Fruit fly (Drosophila melanogaster) whole organism, embryonic: ENCODE data around the gene CG14684.
A peak's percentile ranks its signal among the peaks of the same experiment; 100 is the strongest.

Experiments
- B-H2 ChIP-seq: fragments of 200-800 bp; sonication (Bioruptor generic); optimal IDR thresholded peaks from 2 replicates; lab custom pipeline; 2018; ENCODE audit warnings: missing biosample characterization, mild to moderate bottlenecking, missing genetic modification characterization
- Bgb ChIP-seq: fragments of 200-800 bp; sonication (Bioruptor generic); IDR thresholded peaks from 2 replicates; pipeline ENCODE4 v1.3.6; 2022; ENCODE audit warnings: missing biosample characterization, missing genetic modification characterization; ENCODE audit not compliant: partially characterized antibody
- CG11247 ChIP-seq: fragments of 200-800 bp; sonication (Bioruptor generic); IDR thresholded peaks from 2 replicates; pipeline ENCODE4 v1.3.6; 2022; ENCODE audit warnings: missing biosample characterization, missing genetic modification characterization
- CG11398 ChIP-seq: fragments of 200-800 bp; sonication (Bioruptor generic); optimal IDR thresholded peaks from 2 replicates; lab custom pipeline; 2016; ENCODE audit warnings: missing biosample characterization, missing genetic modification characterization
- CG13424 ChIP-seq: fragments of 200-800 bp; sonication (Bioruptor generic); optimal IDR thresholded peaks from 2 replicates; lab custom pipeline; 2019; ENCODE audit warnings: missing biosample characterization, mild to moderate bottlenecking, missing genetic modification characterization, moderate library complexity
- CG14965 ChIP-seq: fragments of 200-800 bp; sonication (Bioruptor generic); optimal IDR thresholded peaks from 2 replicates; lab custom pipeline; 2016; ENCODE audit warnings: missing biosample characterization, missing genetic modification characterization, borderline replicate concordance
- CG15269 ChIP-seq: fragments of 200-800 bp; sonication (Bioruptor generic); optimal IDR thresholded peaks from 2 replicates; lab custom pipeline; 2018; ENCODE audit warnings: missing biosample characterization, mild to moderate bottlenecking, missing genetic modification characterization, moderate library complexity
- CG1602 ChIP-seq: fragments of 200-800 bp; sonication (Bioruptor generic); optimal IDR thresholded peaks from 3 replicates; lab custom pipeline; 2016; ENCODE audit warnings: missing biosample characterization, missing genetic modification characterization
- CG1647 ChIP-seq: fragments of 200-800 bp; sonication (Bioruptor generic); optimal IDR thresholded peaks from 3 replicates; lab custom pipeline; 2016; ENCODE audit warnings: missing biosample characterization, missing genetic modification characterization
- CG16815 ChIP-seq: fragments of 200-800 bp; sonication (Bioruptor generic); optimal IDR thresholded peaks from 3 replicates; lab custom pipeline; 2017; ENCODE audit warnings: missing biosample characterization, mild to moderate bottlenecking, missing genetic modification characterization
- CG16863 ChIP-seq: fragments of 200-800 bp; sonication (Bioruptor generic); optimal IDR thresholded peaks from 3 replicates; lab custom pipeline; 2016; ENCODE audit warnings: missing biosample characterization, missing genetic modification characterization
- CG17912 ChIP-seq: fragments of 200-800 bp; sonication (Bioruptor generic); optimal IDR thresholded peaks from 2 replicates; lab custom pipeline; 2018; ENCODE audit warnings: missing biosample characterization, mild to moderate bottlenecking, missing genetic modification characterization
- CG2120 ChIP-seq: fragments of 200-800 bp; sonication (Bioruptor generic); optimal IDR thresholded peaks from 3 replicates; lab custom pipeline; 2016; ENCODE audit warnings: missing biosample characterization, missing genetic modification characterization
- CG3163 ChIP-seq: fragments of 200-800 bp; sonication (Bioruptor generic); optimal IDR thresholded peaks from 3 replicates; lab custom pipeline; 2016; ENCODE audit warnings: missing biosample characterization, missing genetic modification characterization
- CG6791 ChIP-seq: fragments of 200-800 bp; sonication (Bioruptor generic); IDR thresholded peaks from 3 replicates; pipeline ENCODE4 v1.3.6; 2022; ENCODE audit warnings: missing biosample characterization, missing genetic modification characterization; ENCODE audit not compliant: partially characterized antibody
- CG6854 ChIP-seq: fragments of 200-800 bp; sonication (Bioruptor generic); optimal IDR thresholded peaks from 3 replicates; lab custom pipeline; 2017; ENCODE audit warnings: missing biosample characterization, mild to moderate bottlenecking, missing genetic modification characterization
- CG9215 ChIP-seq: fragments of 200-800 bp; sonication (Bioruptor generic); IDR thresholded peaks from 2 replicates; pipeline ENCODE4 v1.3.6; 2022; ENCODE audit warnings: missing biosample characterization, missing genetic modification characterization
- CG9609 ChIP-seq: fragments of 200-800 bp; sonication (Bioruptor generic); optimal IDR thresholded peaks from 3 replicates; lab custom pipeline; 2016; ENCODE audit warnings: missing biosample characterization, missing genetic modification characterization
- CTCF ChIP-seq: fragments of 200-800 bp; sonication (Bioruptor generic); optimal IDR thresholded peaks from 2 replicates; lab custom pipeline; 2017; ENCODE audit warnings: missing biosample characterization, mild to moderate bottlenecking, missing genetic modification characterization, moderate library complexity
- Camta ChIP-seq: fragments of 200-800 bp; sonication (Bioruptor generic); optimal IDR thresholded peaks from 2 replicates; lab custom pipeline; 2016; ENCODE audit warnings: missing biosample characterization, missing genetic modification characterization
- D19A ChIP-seq: fragments of 200-800 bp; optimal IDR thresholded peaks from 3 replicates; lab custom pipeline; 2019; ENCODE audit warnings: missing biosample characterization, mild to moderate bottlenecking, missing genetic modification characterization, moderate library complexity
- Dip3 ChIP-seq: fragments of 200-800 bp; sonication (Bioruptor generic); optimal IDR thresholded peaks from 3 replicates; lab custom pipeline; 2016; ENCODE audit warnings: missing biosample characterization, missing genetic modification characterization
- Elba2 ChIP-seq: fragments of 200-800 bp; sonication (Bioruptor generic); optimal IDR thresholded peaks from 3 replicates; lab custom pipeline; 2016; ENCODE audit warnings: missing biosample characterization, missing genetic modification characterization
- Ets97D ChIP-seq: fragments of 200-800 bp; sonication (Bioruptor generic); optimal IDR thresholded peaks from 3 replicates; lab custom pipeline; 2016; ENCODE audit warnings: missing biosample characterization, missing genetic modification characterization
- HLH3B ChIP-seq: fragments of 200-800 bp; sonication (Bioruptor generic); IDR thresholded peaks from 2 replicates; pipeline ENCODE4 v1.3.6; 2022; ENCODE audit warnings: missing biosample characterization, missing genetic modification characterization
- HLH54F ChIP-seq: fragments of 200-800 bp; sonication (Bioruptor generic); optimal IDR thresholded peaks from 3 replicates; lab custom pipeline; 2016; ENCODE audit warnings: missing biosample characterization, missing genetic modification characterization
- Meics ChIP-seq: fragments of 200-800 bp; sonication (Bioruptor generic); optimal IDR thresholded peaks from 2 replicates; lab custom pipeline; 2017; ENCODE audit warnings: missing biosample characterization, mild to moderate bottlenecking, missing genetic modification characterization
- NFAT ChIP-seq: fragments of 200-800 bp; sonication (Bioruptor generic); IDR thresholded peaks from 2 replicates; pipeline ENCODE4 v1.3.6; 2022; ENCODE audit warnings: missing biosample characterization, missing genetic modification characterization
- Nf-YA ChIP-seq: fragments of 200-800 bp; sonication (Bioruptor generic); IDR thresholded peaks from 2 replicates; pipeline ENCODE4 v1.3.6; 2022; ENCODE audit warnings: missing biosample characterization, missing genetic modification characterization
- Ptx1 ChIP-seq: fragments of 200-800 bp; sonication (Bioruptor generic); IDR thresholded peaks from 2 replicates; pipeline ENCODE4 v1.3.6; 2022; ENCODE audit warnings: missing biosample characterization, missing genetic modification characterization
- Scr ChIP-seq: fragments of 200-800 bp; sonication (Bioruptor generic); IDR thresholded peaks from 2 replicates; pipeline ENCODE4 v1.3.6; 2022; ENCODE audit warnings: missing biosample characterization, missing genetic modification characterization; ENCODE audit not compliant: partially characterized antibody
- Tbp ChIP-seq: fragments of >200 bp; optimal IDR thresholded peaks from 2 replicates; lab custom pipeline; 2018; ENCODE audit warnings: missing biosample characterization, missing genetic modification characterization
- ab ChIP-seq: fragments of 200-800 bp; sonication (Bioruptor generic); optimal IDR thresholded peaks from 2 replicates; lab custom pipeline; 2016; ENCODE audit warnings: missing biosample characterization, missing genetic modification characterization
- abd-A ChIP-seq: fragments of 200-800 bp; sonication (Bioruptor generic); optimal IDR thresholded peaks from 3 replicates; lab custom pipeline; 2019; ENCODE audit warnings: missing biosample characterization, mild to moderate bottlenecking, missing genetic modification characterization, moderate library complexity
- ap ChIP-seq: fragments of 200-800 bp; sonication (Bioruptor generic); IDR thresholded peaks from 2 replicates; pipeline ENCODE4 v1.3.6; 2022; ENCODE audit warnings: missing biosample characterization, missing genetic modification characterization
- ato ChIP-seq: fragments of 200-800 bp; sonication (Bioruptor generic); IDR thresholded peaks from 2 replicates; pipeline ENCODE4 v1.3.6; 2022; ENCODE audit warnings: missing biosample characterization, missing genetic modification characterization; ENCODE audit not compliant: partially characterized antibody
- bab2 ChIP-seq: fragments of 200-800 bp; sonication (Bioruptor generic); optimal IDR thresholded peaks from 2 replicates; lab custom pipeline; 2016; ENCODE audit warnings: missing biosample characterization, missing genetic modification characterization
- chif ChIP-seq, 2 experiments: fragments of 200-800 bp; sonication (Bioruptor generic); optimal IDR thresholded peaks; 3 replicates each; lab custom pipeline; 2016; ENCODE audit warnings: missing biosample characterization in 2 of 2, missing genetic modification characterization in 2 of 2
- fru ChIP-seq: fragments of >200 bp; optimal IDR thresholded peaks from 2 replicates; lab custom pipeline; 2017
- gcm ChIP-seq: fragments of 200-800 bp; sonication (Bioruptor generic); optimal IDR thresholded peaks from 2 replicates; lab custom pipeline; 2019; ENCODE audit warnings: missing biosample characterization, mild to moderate bottlenecking, missing genetic modification characterization, moderate library complexity
- hth ChIP-seq: fragments of >200 bp; optimal IDR thresholded peaks from 2 replicates; lab custom pipeline; 2017; ENCODE audit warnings: inconsistent platforms
- jigr1 ChIP-seq: fragments of 200-800 bp; sonication (Bioruptor generic); IDR thresholded peaks from 3 replicates; pipeline ENCODE4 v1.3.6; 2022; ENCODE audit warnings: missing biosample characterization, missing genetic modification characterization
- maf-S ChIP-seq: fragments of 200-800 bp; sonication (Bioruptor generic); optimal IDR thresholded peaks from 2 replicates; lab custom pipeline; 2016; ENCODE audit warnings: missing biosample characterization, missing genetic modification characterization
- mirr ChIP-seq: fragments of 200-800 bp; sonication (Bioruptor generic); optimal IDR thresholded peaks from 3 replicates; lab custom pipeline; 2018; ENCODE audit warnings: missing biosample characterization, mild to moderate bottlenecking, missing genetic modification characterization
- pho ChIP-seq: fragments of 200-800 bp; sonication (Bioruptor generic); optimal IDR thresholded peaks from 2 replicates; lab custom pipeline; 2016; ENCODE audit warnings: missing biosample characterization, missing genetic modification characterization
- pum ChIP-seq: fragments of 200-800 bp; sonication (Bioruptor generic); optimal IDR thresholded peaks from 2 replicates; lab custom pipeline; 2016; ENCODE audit warnings: missing biosample characterization, missing genetic modification characterization
- sd ChIP-seq: fragments of 200-800 bp; sonication (Bioruptor generic); optimal IDR thresholded peaks from 3 replicates; lab custom pipeline; 2018; ENCODE audit warnings: missing biosample characterization, mild to moderate bottlenecking, missing genetic modification characterization, moderate library complexity
- tin ChIP-seq: fragments of 200-800 bp; sonication (Bioruptor generic); optimal IDR thresholded peaks from 3 replicates; lab custom pipeline; 2016; ENCODE audit warnings: missing biosample characterization, missing genetic modification characterization
- tup ChIP-seq: fragments of 200-800 bp; sonication (Bioruptor generic); optimal IDR thresholded peaks from 2 replicates; lab custom pipeline; 2016; ENCODE audit warnings: missing biosample characterization, mild to moderate bottlenecking, missing genetic modification characterization, moderate library complexity
- unc-4 ChIP-seq: fragments of 200-800 bp; sonication (Bioruptor generic); IDR thresholded peaks from 2 replicates; pipeline ENCODE4 v1.3.6; 2022; ENCODE audit warnings: missing biosample characterization, missing genetic modification characterization; ENCODE audit not compliant: partially characterized antibody
- wor ChIP-seq: fragments of 200-800 bp; sonication (Bioruptor generic); IDR thresholded peaks from 2 replicates; pipeline ENCODE4 v1.3.6; 2022; ENCODE audit warnings: missing biosample characterization, missing genetic modification characterization
- zen ChIP-seq: fragments of 200-800 bp; sonication (Bioruptor generic); optimal IDR thresholded peaks from 3 replicates; lab custom pipeline; 2018; ENCODE audit warnings: missing biosample characterization, mild to moderate bottlenecking, missing genetic modification characterization, moderate library complexity
- zen2 ChIP-seq: fragments of 200-800 bp; sonication (Bioruptor generic); IDR thresholded peaks from 3 replicates; pipeline ENCODE4 v1.3.6; 2022; ENCODE audit warnings: missing biosample characterization, missing genetic modification characterization; ENCODE audit not compliant: partially characterized antibody

Gene CG14684

DNA sequence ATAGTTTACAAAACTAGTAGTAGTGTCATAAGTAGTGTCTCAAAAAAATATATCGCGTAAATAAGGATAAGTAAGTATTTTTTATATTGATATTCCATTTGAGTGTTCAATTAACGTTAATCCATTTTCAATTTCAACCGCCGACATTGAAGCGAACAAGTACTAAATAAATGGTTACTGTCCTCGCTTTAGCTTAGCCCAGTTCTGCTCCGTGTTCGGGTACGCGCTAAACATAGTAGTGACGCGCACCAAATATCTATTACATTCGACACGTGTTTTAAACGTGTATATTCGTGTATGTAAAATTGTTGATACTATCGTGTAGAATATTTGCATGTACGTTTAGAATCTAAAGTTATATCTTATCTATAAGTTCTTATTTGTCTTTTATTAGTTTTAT, 31.7 kb upstream of the CG14684 start (continued):
- no peak for TF ChIP-seq bab2 (GFP tag; lab: Kevin White, UChicago)
- no peak for TF ChIP-seq gcm (GFP tag; lab: Kevin White, UChicago)
- TF ChIP-seq sd (tag; lab: Kevin White, UChicago) = peak; percentile 70
- peak; percentile 24 for TF ChIP-seq CG14965 (GFP tag; lab: Kevin White, UChicago)
- TF ChIP-seq Camta (GFP tag; lab: Kevin White, UChicago) = peak; percentile 41
- peak; percentile 88 for TF ChIP-seq CTCF (GFP tag; lab: Kevin White, UChicago)
- no peak for TF ChIP-seq Elba2
- peak; percentile 48 for TF ChIP-seq CG3163 (GFP tag; lab: Kevin White, UChicago)
- no peak for TF ChIP-seq CG16863 (GFP tag; lab: Kevin White, UChicago)
- TF ChIP-seq Dip3 (GFP tag; lab: Kevin White, UChicago) = peak; percentile 20
- no peak for TF ChIP-seq tup (GFP tag; lab: Kevin White, UChicago)
- TF ChIP-seq chif (GFP tag; optimal IDR thresholded peaks at IDR 0.05; lab: Kevin White, UChicago) = peak; percentile 22 to 38
- no peak for TF ChIP-seq Tbp (GFP tag; lab: Kevin White, UChicago)
- TF ChIP-seq pho (GFP tag; lab: Kevin White, UChicago) = peak; percentile 62
- no peak for TF ChIP-seq CG6854 (GFP tag; lab: Kevin White, UChicago)
- peak; percentile 32 for TF ChIP-seq B-H2 (GFP tag; lab: Kevin White, UChicago)
- peak; percentile 50 for TF ChIP-seq HLH54F (GFP tag; lab: Kevin White, UChicago)
- no peak for TF ChIP-seq HLH3B (GFP tag; lab: Robert Waterston, UW)
- peak; percentile 30 for TF ChIP-seq CG9609
- no peak for TF ChIP-seq NFAT (GFP tag; lab: Robert Waterston, UW)
- peak; percentile 40 for TF ChIP-seq zen (tag; lab: Kevin White, UChicago)
- TF ChIP-seq mirr (GFP tag; lab: Kevin White, UChicago) = peak; percentile 65
- TF ChIP-seq abd-A (tag; lab: Kevin White, UChicago) = no peak
- no peak for TF ChIP-seq fru
- no peak for TF ChIP-seq D19A
- no peak for TF ChIP-seq Ptx1
- peak; percentile 92 for TF ChIP-seq Bgb (GFP tag; lab: Robert Waterston, UW)
- peak; percentile 55 for TF ChIP-seq Ets97D (GFP tag; lab: Kevin White, UChicago)
- TF ChIP-seq tin (GFP tag; lab: Kevin White, UChicago) = no peak
- no peak for TF ChIP-seq jigr1 (GFP tag; lab: Robert Waterston, UW)
- no peak for TF ChIP-seq ato (GFP tag; lab: Robert Waterston, UW)
- TF ChIP-seq zen2 (GFP tag; lab: Robert Waterston, UW) = no peak; the same call in 2 of the 3 replicates
- no peak for TF ChIP-seq hth
- peak; percentile 75 for TF ChIP-seq Scr (GFP tag; lab: Robert Waterston, UW)
- TF ChIP-seq CG1647 (GFP tag; lab: Kevin White, UChicago) = peak; percentile 44
- peak; percentile 48 for TF ChIP-seq maf-S (GFP tag; lab: Kevin White, UChicago)
- TF ChIP-seq CG11247 = no peak
- peak; percentile 3 for TF ChIP-seq CG17912 (GFP tag; lab: Kevin White, UChicago)
- TF ChIP-seq wor (GFP tag; lab: Robert Waterston, UW) = no peak
- peak; percentile 77; the same call in 2 of the 3 replicates for TF ChIP-seq CG6791 (GFP tag; lab: Robert Waterston, UW)
- no peak for TF ChIP-seq ab (GFP tag; lab: Kevin White, UChicago)
- TF ChIP-seq CG16815 (GFP tag; lab: Kevin White, UChicago) = no peak
- TF ChIP-seq pum (GFP tag; lab: Kevin White, UChicago) = peak; percentile 16
- peak; percentile 62 for TF ChIP-seq CG2120
- TF ChIP-seq CG11398 = no peak
- TF ChIP-seq ap (GFP tag; lab: Robert Waterston, UW) = no peak
- TF ChIP-seq Meics (GFP tag; lab: Kevin White, UChicago) = peak; percentile 52
- TF ChIP-seq Nf-YA (GFP tag; lab: Robert Waterston, UW) = no peak
- TF ChIP-seq unc-4 (GFP tag; lab: Robert Waterston, UW) = peak; percentile 83
- peak; percentile 24 for TF ChIP-seq CG13424 (tag; lab: Kevin White, UChicago)
- no peak for TF ChIP-seq CG15269
- TF ChIP-seq CG9215 (GFP tag; lab: Robert Waterston, UW) = no peak
- TF ChIP-seq CG1602 = no peak
